Worm (Caenorhabditis elegans) whole organism, early embryonic: Measurements from ENCODE around the gene C10F3.7.

Experiments used
- B0310.2 ChIP-seq: sonication (generic microtip); optimal IDR thresholded peaks from 2 replicates; lab custom pipeline; 2016; ENCODE audit warnings: mild to moderate bottlenecking, missing genetic modification characterization, missing compliant biosample characterization
- F13C5.2 ChIP-seq: sonication (generic microtip); optimal IDR thresholded peaks from 2 replicates; lab custom pipeline; 2017; ENCODE audit warnings: mild to moderate bottlenecking, missing genetic modification characterization, inconsistent platforms, missing compliant biosample characterization
- ama-1 ChIP-seq: fragments of 150-350 bp; optimal IDR thresholded peaks from 2 replicates; lab custom pipeline; 2014
- ceh-13 ChIP-seq: fragments of 200-800 bp; sonication (Bioruptor generic); optimal IDR thresholded peaks from 2 replicates; lab custom pipeline; 2018; ENCODE audit warnings: mild to moderate bottlenecking, missing genetic modification characterization, missing compliant biosample characterization
- ceh-36 ChIP-seq: sonication (generic microtip); optimal IDR thresholded peaks from 2 replicates; lab custom pipeline; 2016; ENCODE audit warnings: missing genetic modification characterization, inconsistent platforms, missing compliant biosample characterization
- flt-1 ChIP-seq: fragments of 200-800 bp; sonication (Bioruptor generic); IDR thresholded peaks from 2 replicates; pipeline ENCODE4 v1.3.6; 2022; ENCODE audit warnings: missing genetic modification characterization, missing compliant biosample characterization
- hmg-4 ChIP-seq: fragments of 200-800 bp; sonication (Bioruptor generic); optimal IDR thresholded peaks from 2 replicates; lab custom pipeline; 2018; ENCODE audit warnings: mild to moderate bottlenecking, missing genetic modification characterization, missing compliant biosample characterization
- hnd-1 ChIP-seq: sonication (generic microtip); optimal IDR thresholded peaks from 2 replicates; lab custom pipeline; 2016; ENCODE audit warnings: missing genetic modification characterization, missing compliant biosample characterization
- pes-1 ChIP-seq: fragments of 200-800 bp; sonication (Bioruptor generic); IDR thresholded peaks from 2 replicates; pipeline ENCODE4 v1.3.6; 2022; ENCODE audit warnings: missing genetic modification reagents, missing genetic modification characterization, missing compliant biosample characterization
- sea-1 ChIP-seq: fragments of 200-800 bp; sonication (Bioruptor generic); conservative IDR thresholded peaks from 2 replicates; pipeline ENCODE4 v1.3.6; 2022; ENCODE audit warnings: missing genetic modification characterization, missing compliant biosample characterization

DNA sequence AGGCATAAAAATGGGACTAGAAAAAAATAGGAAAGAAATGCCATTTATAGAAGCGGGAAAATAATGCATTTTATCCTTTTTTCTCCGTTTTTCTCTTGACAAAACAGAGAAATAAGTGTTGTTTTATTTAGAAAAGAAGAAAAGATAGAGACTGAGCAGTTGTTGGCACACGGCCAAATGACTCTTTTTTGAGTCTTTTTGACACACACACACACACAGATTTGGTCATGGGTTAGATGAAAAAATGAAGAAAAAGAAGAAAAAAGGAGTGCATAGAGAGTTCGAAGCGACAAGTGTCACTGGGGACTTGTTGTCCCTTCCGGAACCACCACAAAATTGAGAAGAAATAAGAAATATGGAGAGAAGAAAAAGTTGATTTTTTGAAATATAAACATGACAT, 46.9 kb upstream of the C10F3.7 start:
- no peak for TF ChIP-seq ama-1 (lab: Kevin White, UChicago)
- no peak for TF ChIP-seq ceh-36 (tag; lab: Kevin White, UChicago)
- TF ChIP-seq hnd-1 (tag; lab: Kevin White, UChicago): no peak
- TF ChIP-seq sea-1: no peak
- TF ChIP-seq F13C5.2 (tag; lab: Kevin White, UChicago): no peak
- TF ChIP-seq B0310.2: no peak
- no peak for TF ChIP-seq flt-1 (GFP tag; lab: Robert Waterston, UW)
- no peak for TF ChIP-seq pes-1
- no peak for TF ChIP-seq hmg-4
- TF ChIP-seq ceh-13 (GFP tag; lab: Kevin White, UChicago): no peak
